Fruit fly (Drosophila melanogaster) whole organism, wandering third instar larva: Measurements from ENCODE around the gene mRpL36.
A peak's percentile ranks its signal among the peaks of the same experiment; 100 is the strongest.

ENCODE experiments used
- HLH106 ChIP-seq: fragments of 200-800 bp; optimal IDR thresholded peaks from 3 replicates; lab custom pipeline; 2019; ENCODE audit warnings: missing biosample characterization, mild to moderate bottlenecking, missing genetic modification characterization, moderate library complexity
- Hr78 ChIP-seq: fragments of >200 bp; optimal IDR thresholded peaks from 2 replicates; lab custom pipeline; 2017; ENCODE audit warnings: missing biosample characterization, missing genetic modification characterization
- Rel ChIP-seq, 2 experiments: fragments of 200-800 bp; sonication (Bioruptor generic) in 1 of 2; optimal IDR thresholded peaks; 2 replicates in 1 of 2; 3 replicates in 1 of 2; lab custom pipeline; 2016 to 2019; ENCODE audit warnings: mild to moderate bottlenecking in 2 of 2, missing biosample characterization in 2 of 2, missing genetic modification characterization in 2 of 2, moderate library complexity in 1 of 2
- dl ChIP-seq, 2 experiments: fragments of 175-275, 200-275 bp in 1 of 2; fragments of 200-275 bp in 1 of 2; sonication (Bioruptor generic); optimal IDR thresholded peaks; lab custom pipeline; 2018; ENCODE audit warnings: mild to moderate bottlenecking in 2 of 2, missing biosample characterization in 2 of 2, missing genetic modification characterization in 2 of 2, moderate library complexity in 2 of 2; ENCODE audit not compliant: partially characterized antibody in 2 of 2, insufficient read depth in 1 of 2

dm6 chr3L:8127712-8128210 lies 2.8 kb upstream of the mRpL36 start, which contains the start of the genes Cds and Uba2:
- TF ChIP-seq Hr78 (GFP tag; lab: Kevin White, UChicago) (no peak), Rel (GFP tag; optimal IDR thresholded peaks at IDR 0.05; lab: Kevin White, UChicago) (peak; percentile 83), Rel (tag; optimal IDR thresholded peaks at IDR 0.05; lab: Kevin White, UChicago) (peak; percentile 84), HLH106 (tag; lab: Kevin White, UChicago) (peak; percentile 95), dl (GFP tag; optimal IDR thresholded peaks at IDR 0.05; lab: Kevin White, UChicago; ENCODE audit: insufficient read depth in 1 of 2, partially characterized antibody in 2 of 2) (no peak)
